Fruit fly (Drosophila melanogaster): ENCODE measurements around the gene CG5116.

The CG5116 gene

DNA sequence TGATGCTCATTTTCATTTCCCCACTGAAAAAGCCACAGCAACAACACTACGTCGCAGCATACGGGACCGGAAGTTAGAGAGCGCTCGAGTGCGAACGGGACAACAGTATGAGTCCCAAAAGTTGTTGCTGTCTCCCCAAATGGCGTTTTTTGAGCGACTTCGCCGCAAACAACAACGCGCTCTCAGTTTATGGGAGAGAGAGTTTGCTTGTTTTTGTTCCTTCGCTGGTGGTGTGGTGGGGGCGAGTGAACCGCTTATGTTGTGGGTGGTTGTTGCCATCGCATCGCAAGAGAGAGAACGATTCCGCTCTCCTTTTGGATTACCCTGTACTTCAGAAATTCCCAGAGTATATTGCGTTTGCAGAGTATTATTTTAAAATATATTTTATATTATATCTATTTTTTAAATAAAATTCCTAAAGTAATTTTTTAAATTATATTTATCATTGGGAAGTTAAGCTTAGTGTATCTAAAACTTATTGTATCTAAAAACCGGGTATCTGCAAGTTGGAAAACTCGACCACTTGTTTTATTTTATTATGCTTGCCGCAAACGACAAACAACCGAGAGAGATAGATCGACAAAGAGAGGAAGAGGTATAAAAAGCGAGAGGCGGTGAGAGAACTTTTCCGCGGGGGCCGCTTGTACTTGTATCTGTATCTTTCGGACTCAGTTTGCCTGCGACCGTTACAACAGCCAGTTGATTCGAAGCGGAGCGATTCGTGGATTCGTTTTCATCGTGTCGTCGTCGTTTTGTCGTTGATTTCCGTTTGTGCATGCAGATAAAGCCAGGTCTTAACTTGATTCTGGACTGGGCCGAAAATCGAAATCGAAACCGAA, 32.8 kb downstream of the CG5116 start, which contains the start of gene msi (continued):
- TF ChIP-seq CG6175 (GFP tag; IDR thresholded peaks at IDR 0.05) = peak; percentile 98
- TF ChIP-seq Camta (GFP tag; optimal IDR thresholded peaks at IDR 0.05) = peak; percentile 20
- no peak for TF ChIP-seq gcm2 (GFP tag; optimal IDR thresholded peaks at IDR 0.05)
- TF ChIP-seq CG30403 (GFP tag; optimal IDR thresholded peaks at IDR 0.05) = peak; percentile 96
- peak; percentile 99 for TF ChIP-seq CG3847 (GFP tag; IDR thresholded peaks at IDR 0.05)
- peak; percentile 88 for TF ChIP-seq Optix (GFP tag; IDR thresholded peaks at IDR 0.05)
- TF ChIP-seq schlank (tag; optimal IDR thresholded peaks at IDR 0.05) = peak; percentile 69
- TF ChIP-seq CG3407 (GFP tag; optimal IDR thresholded peaks at IDR 0.05) = peak; percentile 98
- peak; percentile 91 for TF ChIP-seq CG30020 (tag; optimal IDR thresholded peaks at IDR 0.05)
- peak; percentile 99 for TF ChIP-seq CG15601 (tag; optimal IDR thresholded peaks at IDR 0.05)
- TF ChIP-seq CG18764 (GFP tag; optimal IDR thresholded peaks at IDR 0.05) = peak; percentile 93
- TF ChIP-seq Scr (GFP tag; IDR thresholded peaks at IDR 0.05; ENCODE audit: partially characterized antibody) = peak; percentile 36; the same call in 1 of the 2 replicates
- TF ChIP-seq CG2875 (GFP tag; optimal IDR thresholded peaks at IDR 0.05) = peak; percentile 98
- peak; percentile 99 for TF ChIP-seq lmd (GFP tag; IDR thresholded peaks at IDR 0.05)
- TF ChIP-seq crol (GFP tag; IDR thresholded peaks at IDR 0.05) = peak; percentile 95
- TF ChIP-seq CG4617 (GFP tag; optimal IDR thresholded peaks at IDR 0.05; ENCODE audit: borderline replicate concordance) = peak; percentile 88
- TF ChIP-seq CG8478 (optimal IDR thresholded peaks at IDR 0.05) = no peak
- TF ChIP-seq sna (GFP tag; IDR thresholded peaks at IDR 0.05; ENCODE audit: partially characterized antibody) = 0 out of 2 replicates have a peak, but pooled peaks have one; percentile 18
- peak; percentile 98 for TF ChIP-seq H2.0 (GFP tag; IDR thresholded peaks at IDR 0.05)
- no peak for TF ChIP-seq lov (optimal IDR thresholded peaks at IDR 0.05)
- peak; percentile 98 for TF ChIP-seq lov (GFP tag; IDR thresholded peaks at IDR 0.05)
- TF ChIP-seq CG10543 (GFP tag; optimal IDR thresholded peaks at IDR 0.05) = peak; percentile 97
- TF ChIP-seq CG1792 (GFP tag; optimal IDR thresholded peaks at IDR 0.05) = peak; percentile 56
- peak; percentile 79 for TF ChIP-seq vfl (GFP tag; optimal IDR thresholded peaks at IDR 0.05)
- TF ChIP-seq ftz-f1 (GFP tag; optimal IDR thresholded peaks at IDR 0.05) = peak; percentile 53
- TF ChIP-seq salm (tag; optimal IDR thresholded peaks at IDR 0.05) = peak; percentile 99
- TF ChIP-seq CG11456 (GFP tag; IDR thresholded peaks at IDR 0.05) = peak; percentile 98
- TF ChIP-seq TFAM (GFP tag; optimal IDR thresholded peaks at IDR 0.05) = no peak
- peak; percentile 99 for TF ChIP-seq Blimp-1 (GFP tag; optimal IDR thresholded peaks at IDR 0.05)
- peak; percentile 69 to 80 for TF ChIP-seq Pdp1 (GFP tag; optimal IDR thresholded peaks at IDR 0.05)
- peak; percentile 97 for TF ChIP-seq gce (GFP tag; IDR thresholded peaks at IDR 0.05)
- TF ChIP-seq dmrt99B (tag; optimal IDR thresholded peaks at IDR 0.05) = peak; percentile 100
- peak; percentile 97 for TF ChIP-seq ind (GFP tag; optimal IDR thresholded peaks at IDR 0.05)
- peak; percentile 100 for TF ChIP-seq D19B (GFP tag; optimal IDR thresholded peaks at IDR 0.05)
- peak; percentile 99 for TF ChIP-seq ara (GFP tag; IDR thresholded peaks at IDR 0.05)
- no peak for TF ChIP-seq hb (GFP tag; IDR thresholded peaks at IDR 0.05; ENCODE audit: partially characterized antibody)
- TF ChIP-seq bowl (GFP tag; IDR thresholded peaks at IDR 0.05) = peak; percentile 96
- TF ChIP-seq vvl (GFP tag; IDR thresholded peaks at IDR 0.05) = peak; percentile 100
- TF ChIP-seq CG7963 (GFP tag; IDR thresholded peaks at IDR 0.05; ENCODE audit: partially characterized antibody) = no peak
- TF ChIP-seq phol (tag; optimal IDR thresholded peaks at IDR 0.05) = peak; percentile 99
- TF ChIP-seq CG9609 (GFP tag; optimal IDR thresholded peaks at IDR 0.05) = peak; percentile 44
- no peak for TF ChIP-seq CG8089 (GFP tag; optimal IDR thresholded peaks at IDR 0.05)
- TF ChIP-seq HLH54F (GFP tag; optimal IDR thresholded peaks at IDR 0.05) = peak; percentile 69
- peak; percentile 100 for TF ChIP-seq Abd-B (GFP tag; optimal IDR thresholded peaks at IDR 0.05)
- peak; percentile 33 for TF ChIP-seq pfk (GFP tag; optimal IDR thresholded peaks at IDR 0.05)
- peak; percentile 69 for TF ChIP-seq CG13624 (GFP tag; optimal IDR thresholded peaks at IDR 0.05)
- TF ChIP-seq CG7271 (tag; optimal IDR thresholded peaks at IDR 0.05) = peak; percentile 95
- no peak for TF ChIP-seq h (optimal IDR thresholded peaks at IDR 0.05)
- peak; percentile 99 for TF ChIP-seq ATbp (GFP tag; optimal IDR thresholded peaks at IDR 0.05)
- TF ChIP-seq peb (GFP tag; IDR thresholded peaks at IDR 0.05) = peak; percentile 97

All from whole organism, embryonic.